Fruit fly (Drosophila melanogaster): ENCODE results near the gene Iyd.

Gene Iyd

dm6 chr3L:11119396-11119900 lies 23.4 kb upstream of the Iyd start:
- TF ChIP-seq noc (tag; optimal IDR thresholded peaks at IDR 0.05), result no peak

- peak; percentile 38 for TF ChIP-seq noc (tag; optimal IDR thresholded peaks at IDR 0.05)
These were observed 22.8 kb upstream of the Iyd start for dm6 chr3L:11118627-11119395.

- TF ChIP-seq noc (tag; optimal IDR thresholded peaks at IDR 0.05), result no peak
These were observed 21.7 kb upstream of the Iyd start for dm6 chr3L:11117733-11118132.

dm6 chr3L:11113198-11114197 lies 17.5 kb upstream of the Iyd start, which contains the start of gene Sod1:
Sod1 (minus strand) TSS chr3L:11113740.
- peak; percentile 44 for TF ChIP-seq noc (tag; optimal IDR thresholded peaks at IDR 0.05)

dm6 chr3L:11112427-11112826 lies 16.4 kb upstream of the Iyd start:
- no peak for TF ChIP-seq noc (tag; optimal IDR thresholded peaks at IDR 0.05)

dm6 chr3L:11109454-11109853 lies 13.4 kb upstream of the Iyd start, which contains the start of the genes CG34012 and emei:
CG34012 (minus strand) TSS chr3L:11109505.
emei (plus strand) TSS chr3L:11109690.
- no peak for TF ChIP-seq noc (tag; optimal IDR thresholded peaks at IDR 0.05)

- TF ChIP-seq noc (tag; optimal IDR thresholded peaks at IDR 0.05), result no peak
These were observed 11.9 kb upstream of the Iyd start, which contains the start of gene CG12522 for dm6 chr3L:11107935-11108334. CG12522 (plus strand) TSS chr3L:11108235.

dm6 chr3L:11107432-11107831 lies 11.4 kb upstream of the Iyd start, which contains the start of gene CG32073:
CG32073 (minus strand) TSS chr3L:11107582.
- TF ChIP-seq noc (tag; optimal IDR thresholded peaks at IDR 0.05), result no peak

- no peak for TF ChIP-seq noc (tag; optimal IDR thresholded peaks at IDR 0.05)
These were observed 7.7 kb upstream of the Iyd start, which contains the start of gene CG32071 for dm6 chr3L:11103773-11104172. CG32071 (minus strand) TSS chr3L:11103873.

- TF ChIP-seq noc (tag; optimal IDR thresholded peaks at IDR 0.05), result no peak
These were observed 6.9 kb upstream of the Iyd start, which contains the start of gene Elo68alpha for dm6 chr3L:11102930-11103329. Elo68alpha (minus strand) TSS chr3L:11103030.

- TF ChIP-seq noc (tag; optimal IDR thresholded peaks at IDR 0.05), result no peak
These were observed 5.6 kb upstream of the Iyd start, which contains the start of gene Elo68beta for dm6 chr3L:11101598-11101997. Elo68beta (minus strand) TSS chr3L:11101698.

- TF ChIP-seq noc (tag; optimal IDR thresholded peaks at IDR 0.05), result peak; percentile 94
These were observed 2.1 kb upstream of the Iyd start, which contains the start of the genes Irbp18 and APP-BP1 for dm6 chr3L:11097982-11098663. Irbp18 (minus strand) TSS chr3L:11098186. APP-BP1 (plus strand) TSS chr3L:11098412.

dm6 chr3L:11094279-11094678 lies 1.8 kb downstream of the Iyd start:
- no peak for TF ChIP-seq noc (tag; optimal IDR thresholded peaks at IDR 0.05)

- peak; percentile 18 for TF ChIP-seq noc (tag; optimal IDR thresholded peaks at IDR 0.05)
These were observed 3.0 kb downstream of the Iyd start, which contains the start of gene JIL-1 for dm6 chr3L:11093046-11093520. JIL-1 (minus strand) TSS chr3L:11093193.

dm6 chr3L:11092610-11092961 lies 3.5 kb downstream of the Iyd start:
- TF ChIP-seq noc (tag; optimal IDR thresholded peaks at IDR 0.05), result no peak

Data from whole organism, larva.